Worm (Caenorhabditis elegans) whole organism, L2 larva: ENCODE results near the gene spop-1.
A peak's percentile ranks its signal among the peaks of the same experiment; 100 is the strongest.

ENCODE experiments used
- R02D3.7 ChIP-seq: fragments of 150-350 bp; optimal IDR thresholded peaks from 2 replicates; lab custom pipeline; 2014; ENCODE audit warnings: missing biosample characterization, missing genetic modification characterization
- ceh-16 ChIP-seq: fragments of 150-350 bp; optimal IDR thresholded peaks from 2 replicates; lab custom pipeline; 2014; ENCODE audit warnings: missing biosample characterization, missing genetic modification characterization
- elt-3 ChIP-seq: sonication (generic microtip); optimal IDR thresholded peaks from 2 replicates; lab custom pipeline; 2017; ENCODE audit warnings: missing biosample characterization, missing genetic modification characterization
- lsy-2 ChIP-seq, 2 experiments: fragments of 150-350 bp in 1 of 2; sonication (generic microtip) in 1 of 2; optimal IDR thresholded peaks; 2 replicates each; lab custom pipeline; 2014 to 2017; ENCODE audit warnings: missing biosample characterization in 2 of 2, missing genetic modification characterization in 2 of 2
- nhr-237 ChIP-seq: fragments of 150-350 bp; optimal IDR thresholded peaks from 2 replicates; lab custom pipeline; 2014; ENCODE audit warnings: missing biosample characterization, missing genetic modification characterization
- snpc-4 ChIP-seq: fragments of 150-350 bp; optimal IDR thresholded peaks from 2 replicates; lab custom pipeline; 2014; ENCODE audit warnings: missing biosample characterization, missing genetic modification characterization
- unc-39 ChIP-seq: fragments of 150-350 bp; optimal IDR thresholded peaks from 2 replicates; lab custom pipeline; 2014; ENCODE audit warnings: missing biosample characterization, missing genetic modification characterization
- unc-62 ChIP-seq: fragments of 150-350 bp; optimal IDR thresholded peaks from 2 replicates; lab custom pipeline; 2014; ENCODE audit warnings: missing biosample characterization, missing genetic modification reagents, missing genetic modification characterization
- zag-1 ChIP-seq: fragments of 150-350 bp; optimal IDR thresholded peaks from 2 replicates; lab custom pipeline; 2014; ENCODE audit warnings: missing biosample characterization, missing genetic modification characterization

- no peak for TF ChIP-seq ceh-16
- no peak for TF ChIP-seq snpc-4
- no peak for TF ChIP-seq unc-62 (GFP tag; lab: Kevin White, UChicago)
- no peak for TF ChIP-seq nhr-237 (tag; lab: Kevin White, UChicago)
- no peak for TF ChIP-seq zag-1 (tag; lab: Kevin White, UChicago)
- no peak for TF ChIP-seq R02D3.7
- TF ChIP-seq lsy-2 (tag; optimal IDR thresholded peaks at IDR 0.05; lab: Kevin White, UChicago) = peak in 1 of 2 experiments; percentile 66
- TF ChIP-seq elt-3 (tag; lab: Kevin White, UChicago) = no peak
- TF ChIP-seq unc-39 (tag; lab: Kevin White, UChicago) = no peak
Measured at ce11 chrIII:10095377-10095776, 2.5 kb downstream of the spop-1 start.
